Fruit fly (Drosophila melanogaster) S2 (cell line): Measurements from ENCODE around the gene Ostgamma.

ENCODE experiments used
- CG8478 ChIP-seq: fragments of >200 bp; optimal IDR thresholded peaks from 2 replicates; lab custom pipeline; 2018
- CTCF ChIP-seq, 2 experiments: fragments of >200 bp; optimal IDR thresholded peaks; 2 replicates each; lab custom pipeline; 2018

DNA sequence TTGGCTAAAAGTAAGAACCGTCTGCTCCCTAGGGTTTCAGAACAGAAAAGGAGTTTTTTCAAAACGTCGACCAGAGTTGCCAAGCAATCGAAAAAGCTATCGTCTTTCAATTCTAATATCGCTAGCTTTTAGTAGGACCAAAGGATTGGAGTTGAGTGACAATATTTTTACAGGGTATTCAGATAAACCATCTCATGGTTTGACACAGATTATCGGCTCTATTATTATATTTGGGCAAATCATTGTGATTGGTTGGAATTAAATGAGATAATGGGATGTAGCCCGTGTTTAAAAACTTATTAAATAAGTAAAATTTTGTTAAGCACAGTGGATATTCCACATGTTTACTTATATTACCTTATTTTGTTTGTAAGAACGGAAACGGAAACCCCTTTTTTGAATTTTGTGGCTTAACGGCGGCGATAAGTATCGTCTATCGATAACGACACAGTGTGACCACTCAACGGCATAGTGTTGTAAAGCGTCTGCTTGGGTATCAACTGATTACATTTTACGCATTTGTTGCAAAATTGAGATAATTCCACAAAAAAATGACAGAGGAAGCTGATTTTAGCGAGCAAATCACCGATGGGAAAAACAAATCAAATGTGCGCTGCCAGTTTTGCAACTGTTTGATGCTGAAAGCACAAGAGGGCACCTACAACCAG lies 12.0 kb upstream of the Ostgamma start, which contains the start of the genes mtsh and strat:
- TF ChIP-seq CG8478 (no peak), CTCF (optimal IDR thresholded peaks at IDR 0.05; lab: Kevin White, UChicago) (no peak)
